Worm (Caenorhabditis elegans): ENCODE data around the gene oac-21.

ce11 chrIV:3839420-3839819 is 49.6 kb upstream of the oac-21 start, which contains the start of gene F28F9.2:
- TF ChIP-seq odd-2 (tag; optimal IDR thresholded peaks at IDR 0.05): no peak
- TF ChIP-seq elt-2 (tag; optimal IDR thresholded peaks at IDR 0.05): no peak
- no peak for TF ChIP-seq C08G9.2 (tag; optimal IDR thresholded peaks at IDR 0.05)
- TF ChIP-seq pha-4 (tag; optimal IDR thresholded peaks at IDR 0.05): no peak
- no peak for TF ChIP-seq pag-3 (tag; optimal IDR thresholded peaks at IDR 0.05; ENCODE audit: borderline replicate concordance)
- no peak for TF ChIP-seq nhr-11 (tag; optimal IDR thresholded peaks at IDR 0.05)
- TF ChIP-seq unc-86 (tag; optimal IDR thresholded peaks at IDR 0.05): no peak
- no peak for TF ChIP-seq ama-1 (optimal IDR thresholded peaks at IDR 0.05)
- TF ChIP-seq pax-1 (tag; optimal IDR thresholded peaks at IDR 0.05): no peak
- no peak for TF ChIP-seq pqm-1 (tag; optimal IDR thresholded peaks at IDR 0.05)
- no peak for TF ChIP-seq ahr-1 (tag; optimal IDR thresholded peaks at IDR 0.05)
- no peak for TF ChIP-seq ets-4 (tag; optimal IDR thresholded peaks at IDR 0.05)
- TF ChIP-seq ceh-6 (GFP tag; optimal IDR thresholded peaks at IDR 0.05): no peak
- TF ChIP-seq syd-9 (tag; optimal IDR thresholded peaks at IDR 0.05): no peak
